Worm (Caenorhabditis elegans) whole organism, mixed stage, embryonic: ENCODE measurements around the gene F41E6.12.

Experiments used
- bed-3 ChIP-seq: fragments of 200-800 bp; sonication (Bioruptor generic); optimal IDR thresholded peaks from 3 replicates; lab custom pipeline; 2018; ENCODE audit warnings: mild to moderate bottlenecking, missing genetic modification characterization, moderate library complexity, missing compliant biosample characterization
- blmp-1 ChIP-seq: fragments of 150-350 bp; optimal IDR thresholded peaks from 2 replicates; lab custom pipeline; 2014; ENCODE audit warnings: missing biosample characterization, missing genetic modification characterization
- ceh-39 ChIP-seq: fragments of 150-350 bp; optimal IDR thresholded peaks from 2 replicates; lab custom pipeline; 2014; ENCODE audit warnings: missing biosample characterization, missing genetic modification characterization
- ceh-43 ChIP-seq: fragments of 200-800 bp; sonication (Bioruptor generic); optimal IDR thresholded peaks from 2 replicates; lab custom pipeline; 2018; ENCODE audit warnings: mild to moderate bottlenecking, missing genetic modification characterization, moderate library complexity, missing compliant biosample characterization
- ceh-83 ChIP-seq: fragments of 200-800 bp; sonication (Bioruptor generic); optimal IDR thresholded peaks from 2 replicates; lab custom pipeline; 2018; ENCODE audit warnings: mild to moderate bottlenecking, missing genetic modification characterization, missing compliant biosample characterization
- ces-1 ChIP-seq: fragments of 150-350 bp; optimal IDR thresholded peaks from 2 replicates; lab custom pipeline; 2014; ENCODE audit warnings: missing biosample characterization, missing genetic modification reagents, missing genetic modification characterization
- cnd-1 ChIP-seq: fragments of 200-800 bp; sonication (Bioruptor generic); optimal IDR thresholded peaks from 2 replicates; lab custom pipeline; 2018; ENCODE audit warnings: mild to moderate bottlenecking, missing genetic modification characterization, missing compliant biosample characterization
- drap-1 ChIP-seq: fragments of 200-800 bp; sonication (Bioruptor generic); optimal IDR thresholded peaks from 3 replicates; lab custom pipeline; 2018; ENCODE audit warnings: mild to moderate bottlenecking, missing genetic modification characterization, missing compliant biosample characterization
- elt-3 ChIP-seq: fragments of 150-350 bp; optimal IDR thresholded peaks from 2 replicates; lab custom pipeline; 2014; ENCODE audit warnings: missing biosample characterization, missing genetic modification characterization
- flh-1 ChIP-seq: fragments of 200-800 bp; sonication (Bioruptor generic); optimal IDR thresholded peaks from 2 replicates; lab custom pipeline; 2018; ENCODE audit warnings: mild to moderate bottlenecking, missing genetic modification characterization, moderate library complexity, missing compliant biosample characterization
- ham-2 ChIP-seq: fragments of 200-800 bp; sonication (Bioruptor generic); optimal IDR thresholded peaks from 2 replicates; lab custom pipeline; 2018; ENCODE audit warnings: mild to moderate bottlenecking, missing genetic modification characterization, missing compliant biosample characterization
- hlh-1 ChIP-seq: fragments of 150-350 bp; optimal IDR thresholded peaks from 2 replicates; lab custom pipeline; 2014; ENCODE audit warnings: missing biosample characterization, missing genetic modification reagents, missing genetic modification characterization
- lin-13 ChIP-seq: fragments of 150-350 bp; optimal IDR thresholded peaks from 2 replicates; lab custom pipeline; 2014; ENCODE audit warnings: missing biosample characterization, missing genetic modification characterization
- lin-32 ChIP-seq: fragments of 200-800 bp; sonication (Bioruptor generic); optimal IDR thresholded peaks from 2 replicates; lab custom pipeline; 2018; ENCODE audit warnings: mild to moderate bottlenecking, missing genetic modification characterization, missing compliant biosample characterization
- lsy-2 ChIP-seq: fragments of 150-350 bp; optimal IDR thresholded peaks from 2 replicates; lab custom pipeline; 2014; ENCODE audit warnings: missing biosample characterization, missing genetic modification characterization
- mab-5 ChIP-seq: fragments of 150-350 bp; optimal IDR thresholded peaks from 2 replicates; lab custom pipeline; 2014; ENCODE audit warnings: missing biosample characterization, missing genetic modification characterization
- mep-1 ChIP-seq: fragments of 150-350 bp; optimal IDR thresholded peaks from 2 replicates; lab custom pipeline; 2017; ENCODE audit warnings: missing biosample characterization, missing genetic modification reagents, missing genetic modification characterization, inconsistent platforms
- mls-2 ChIP-seq: sonication (generic microtip); optimal IDR thresholded peaks from 2 replicates; lab custom pipeline; 2016; ENCODE audit warnings: mild to moderate bottlenecking, missing genetic modification characterization, moderate library complexity, missing compliant biosample characterization
- nhr-12 ChIP-seq: fragments of 150-350 bp; optimal IDR thresholded peaks from 2 replicates; lab custom pipeline; 2014; ENCODE audit warnings: missing biosample characterization, missing genetic modification characterization
- nhr-2 ChIP-seq: fragments of 150-350 bp; optimal IDR thresholded peaks from 2 replicates; lab custom pipeline; 2014; ENCODE audit warnings: missing biosample characterization, missing genetic modification characterization
- nhr-237 ChIP-seq: fragments of 150-350 bp; optimal IDR thresholded peaks from 2 replicates; lab custom pipeline; 2014; ENCODE audit warnings: missing biosample characterization, missing genetic modification characterization
- nhr-28 ChIP-seq: fragments of 150-350 bp; optimal IDR thresholded peaks from 2 replicates; lab custom pipeline; 2014; ENCODE audit warnings: missing biosample characterization, missing genetic modification characterization
- nhr-76 ChIP-seq: sonication (generic microtip); optimal IDR thresholded peaks from 2 replicates; lab custom pipeline; 2017; ENCODE audit warnings: missing biosample characterization, missing genetic modification characterization
- snpc-4 ChIP-seq: fragments of 150-350 bp; optimal IDR thresholded peaks from 2 replicates; lab custom pipeline; 2014; ENCODE audit warnings: missing biosample characterization, missing genetic modification characterization
- sptf-1 ChIP-seq: sonication (generic microtip); optimal IDR thresholded peaks from 2 replicates; lab custom pipeline; 2017; ENCODE audit warnings: mild to moderate bottlenecking, missing genetic modification characterization, moderate library complexity, missing compliant biosample characterization
- unc-120 ChIP-seq: sonication (generic microtip); optimal IDR thresholded peaks from 2 replicates; lab custom pipeline; 2017; ENCODE audit warnings: missing genetic modification characterization, missing compliant biosample characterization; ENCODE audit not compliant: poor library complexity, severe bottlenecking
- unc-39 ChIP-seq: fragments of 150-350 bp; optimal IDR thresholded peaks from 2 replicates; lab custom pipeline; 2014; ENCODE audit warnings: missing biosample characterization, missing genetic modification characterization
- ztf-11 ChIP-seq: fragments of 150-350 bp; optimal IDR thresholded peaks from 2 replicates; lab custom pipeline; 2014; ENCODE audit warnings: missing biosample characterization, missing genetic modification characterization

F41E6.12 gene

ce11 chrV:8618738-8619137, 10.2 kb downstream of the F41E6.12 start, which contains the start of gene grd-5:
grd-5 (plus strand) TSS chrV:8619032.
- TF ChIP-seq bed-3 (GFP tag; lab: Kevin White, UChicago), result no peak
- TF ChIP-seq unc-39 (tag; lab: Kevin White, UChicago), result no peak
- no peak for TF ChIP-seq flh-1
- no peak for TF ChIP-seq snpc-4
- TF ChIP-seq mep-1, result no peak
- TF ChIP-seq nhr-28 (tag; lab: Kevin White, UChicago), result no peak
- TF ChIP-seq elt-3 (tag; lab: Kevin White, UChicago), result no peak
- no peak for TF ChIP-seq ham-2 (GFP tag; lab: Kevin White, UChicago)
- no peak for TF ChIP-seq nhr-76 (tag; lab: Kevin White, UChicago)
- TF ChIP-seq ceh-43 (GFP tag; lab: Kevin White, UChicago), result no peak
- no peak for TF ChIP-seq blmp-1 (tag; lab: Kevin White, UChicago)
- TF ChIP-seq nhr-237, result no peak

- TF ChIP-seq ceh-43 (GFP tag; lab: Kevin White, UChicago) (no peak), flh-1 (no peak), nhr-28 (tag; lab: Kevin White, UChicago) (no peak), elt-3 (tag; lab: Kevin White, UChicago) (no peak), mep-1 (no peak), sptf-1 (tag; lab: Kevin White, UChicago) (peak; percentile 26)
These were observed 13.2 kb downstream of the F41E6.12 start for ce11 chrV:8615711-8616110.

DNA sequence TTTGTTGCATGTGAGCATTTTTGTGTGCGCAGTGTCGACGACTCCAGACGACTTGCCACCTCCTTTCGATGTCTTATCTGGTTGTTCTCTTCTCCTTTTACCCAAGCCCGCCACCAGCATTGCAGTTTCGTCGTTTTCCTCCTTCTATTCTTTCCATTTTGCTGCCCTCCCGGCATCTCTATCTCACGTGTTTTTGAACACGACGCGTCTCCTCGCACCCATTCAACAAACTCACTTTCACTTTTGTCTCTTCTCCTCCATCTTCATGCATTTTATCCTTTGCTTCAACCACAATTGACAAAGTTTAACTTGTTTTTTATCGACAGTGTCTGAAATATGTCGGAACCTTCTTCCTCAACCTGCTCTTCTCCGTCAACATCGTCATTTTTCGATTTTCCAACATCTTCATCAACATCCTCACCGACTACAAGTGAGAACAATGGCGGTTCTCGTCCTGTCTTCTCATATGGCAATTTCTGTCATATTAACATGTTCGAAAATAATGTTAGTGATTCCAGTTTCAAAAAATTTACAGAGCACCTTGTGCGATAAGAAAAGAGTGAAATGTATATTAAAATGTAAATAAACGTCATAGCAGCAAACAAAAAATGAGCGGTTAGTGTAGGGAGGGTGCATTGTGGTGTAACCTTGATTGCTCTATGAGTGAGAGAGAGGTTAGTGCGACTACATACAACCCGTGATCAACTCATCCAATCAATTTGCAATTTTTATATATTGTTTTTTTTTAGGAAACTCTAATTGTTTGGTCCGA, 18.1 kb downstream of the F41E6.12 start, which contains the start of gene fip-4:
Gene fip-4, minus strand, starts transcription at position 636 of the 772 bp plus-strand sequence.
- TF ChIP-seq nhr-76 (tag; lab: Kevin White, UChicago) (no peak), lsy-2 (tag; lab: Kevin White, UChicago) (no peak), ztf-11 (tag; lab: Kevin White, UChicago) (no peak), ceh-43 (GFP tag; lab: Kevin White, UChicago) (no peak), unc-120 (tag; lab: Kevin White, UChicago) (no peak), blmp-1 (tag; lab: Kevin White, UChicago) (no peak), mls-2 (tag; lab: Kevin White, UChicago) (no peak), snpc-4 (no peak), nhr-28 (tag; lab: Kevin White, UChicago) (no peak), sptf-1 (tag; lab: Kevin White, UChicago) (no peak), lin-13 (tag; lab: Kevin White, UChicago) (no peak), ham-2 (GFP tag; lab: Kevin White, UChicago) (no peak), flh-1 (no peak), nhr-12 (no peak), cnd-1 (tag; lab: Kevin White, UChicago) (no peak), drap-1 (no peak), lin-32 (GFP tag; lab: Kevin White, UChicago) (no peak), hlh-1 (tag; lab: Kevin White, UChicago) (no peak)
- TF ChIP-seq, all 35 proteins: peak for 0

DNA sequence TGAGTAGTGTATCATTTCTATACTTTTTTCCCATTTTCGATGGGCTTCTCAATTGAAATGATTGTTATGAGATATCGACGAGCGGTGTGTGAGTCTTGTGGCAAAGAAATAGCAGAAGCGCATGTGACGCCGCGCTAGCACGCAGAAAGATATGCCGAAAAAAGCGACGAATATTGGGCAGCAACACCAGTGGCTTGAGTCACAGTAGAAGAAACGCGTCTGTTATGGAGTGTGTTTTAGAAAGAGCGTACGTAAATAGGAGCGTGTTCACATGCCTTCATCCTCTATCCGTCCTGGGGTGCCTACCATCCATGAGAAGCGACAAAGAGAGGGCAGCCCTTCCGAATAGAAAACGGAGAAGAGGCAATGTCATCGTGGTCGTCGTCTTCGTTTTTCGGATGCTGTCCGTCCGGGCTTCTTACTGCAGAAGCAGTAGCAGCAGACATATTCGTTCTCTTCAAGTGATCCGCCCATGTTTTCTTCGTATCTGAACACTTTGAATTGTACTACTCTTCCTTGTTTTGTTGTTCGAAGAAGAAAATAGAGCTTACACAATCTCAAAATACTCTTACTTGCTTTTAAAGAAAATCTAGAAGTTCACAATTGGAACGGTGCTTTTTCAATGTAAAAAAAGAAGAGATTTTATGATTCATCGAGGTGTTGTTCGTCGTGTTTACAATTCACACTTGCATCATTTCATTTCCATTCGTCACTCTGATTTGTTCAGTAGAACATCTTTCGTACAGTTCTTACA, 19.0 kb downstream of the F41E6.12 start:
- TF ChIP-seq ces-1 (GFP tag; lab: Kevin White, UChicago) (no peak), ceh-83 (GFP tag; lab: Kevin White, UChicago) (no peak), ham-2 (GFP tag; lab: Kevin White, UChicago) (peak; percentile 48), sptf-1 (tag; lab: Kevin White, UChicago) (no peak), ceh-39 (no peak)
- TF ChIP-seq, all 35 proteins: peak for 1

- TF ChIP-seq hlh-1 (tag; lab: Kevin White, UChicago) (no peak), nhr-237 (no peak), ces-1 (GFP tag; lab: Kevin White, UChicago) (no peak), ceh-43 (GFP tag; lab: Kevin White, UChicago) (no peak), ham-2 (GFP tag; lab: Kevin White, UChicago) (no peak), mab-5 (tag; lab: Kevin White, UChicago) (no peak), cnd-1 (tag; lab: Kevin White, UChicago) (no peak), sptf-1 (tag; lab: Kevin White, UChicago) (no peak), mls-2 (tag; lab: Kevin White, UChicago) (no peak), nhr-2 (tag; lab: Kevin White, UChicago) (no peak)
These were observed 20.4 kb downstream of the F41E6.12 start for ce11 chrV:8608483-8608882.
